ENCODE assay signal across 1 fruit fly cellular context in the genomic region with DNA sequence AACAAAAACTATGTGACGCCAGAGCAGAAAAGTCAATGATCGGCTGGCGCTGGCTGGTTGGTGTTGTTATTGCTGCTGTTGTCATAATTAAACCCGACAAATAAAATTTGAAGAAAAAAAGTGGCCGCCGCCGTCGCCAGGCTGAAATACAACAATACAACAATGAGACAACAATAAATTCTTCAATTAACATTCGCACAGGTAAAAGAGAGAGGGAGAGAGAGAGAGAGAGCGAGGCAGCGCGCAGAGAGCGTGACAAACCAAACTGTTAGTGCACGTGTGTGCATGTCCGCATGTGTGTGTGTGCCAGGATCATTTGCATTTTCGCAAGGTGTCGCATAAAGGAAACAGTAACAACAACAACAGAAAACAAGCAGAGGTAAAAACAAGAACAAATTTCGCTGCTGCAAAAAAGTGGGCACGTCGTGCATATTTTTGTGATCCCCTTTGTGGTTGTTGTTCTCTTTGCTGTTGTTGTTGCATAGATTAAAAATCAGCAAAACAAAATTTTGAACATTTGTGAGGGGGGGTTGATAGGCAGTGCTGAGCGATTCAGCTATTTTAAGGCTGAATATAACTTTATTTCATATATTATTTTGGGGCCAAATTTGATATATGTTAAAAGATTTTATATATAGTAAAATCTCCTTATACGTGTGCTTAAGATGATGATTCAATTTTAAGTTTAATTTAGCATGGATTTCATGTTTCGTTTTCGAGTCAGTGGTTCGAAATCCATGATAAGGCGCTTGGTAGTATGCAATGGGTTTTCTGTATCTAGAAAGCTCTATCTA.
A peak's percentile ranks its signal among the peaks of the same experiment; 100 is the strongest.
TF ChIP-seq lines count a peak whose summit lies in the region.

No protein-coding gene starts in this region.

TF ChIP-seq in whole organism, embryonic, 481 proteins besides CTCF, POLR2A, EP300 and RAD21 (continued from another document):
- no peak for TF ChIP-seq CG6765 (GFP tag; optimal IDR thresholded peaks at IDR 0.05; lab: Kevin White, UChicago)
- no peak for TF ChIP-seq CG13624 (GFP tag; optimal IDR thresholded peaks at IDR 0.05; lab: Kevin White, UChicago)
- TF ChIP-seq Tbp (GFP tag; optimal IDR thresholded peaks at IDR 0.05; lab: Kevin White, UChicago): no peak
- TF ChIP-seq Xrp1 (GFP tag; IDR thresholded peaks at IDR 0.05; lab: Robert Waterston, UW): no peak
- TF ChIP-seq CG6654 (GFP tag; optimal IDR thresholded peaks at IDR 0.05; lab: Kevin White, UChicago): no peak
- no peak for TF ChIP-seq insv (GFP tag; optimal IDR thresholded peaks at IDR 0.05; lab: Kevin White, UChicago)
- peak in 1 of 2 experiments; percentile 68 for TF ChIP-seq tll (GFP tag; optimal IDR thresholded peaks at IDR 0.05; lab: Kevin White, UChicago)
- no peak for TF ChIP-seq CG31441 (GFP tag; IDR thresholded peaks at IDR 0.05; lab: Robert Waterston, UW)
- TF ChIP-seq Six4 (GFP tag; optimal IDR thresholded peaks at IDR 0.05; lab: Kevin White, UChicago): no peak
- TF ChIP-seq CG4360 (GFP tag; IDR thresholded peaks at IDR 0.05; lab: Robert Waterston, UW): peak; percentile 79
- TF ChIP-seq cg (GFP tag; optimal IDR thresholded peaks at IDR 0.05; lab: Kevin White, UChicago): peak; percentile 23
- TF ChIP-seq Trl (optimal IDR thresholded peaks at IDR 0.05; lab: Kevin White, UChicago): peak; percentile 66 to 84
- no peak for TF ChIP-seq Trl (GFP tag; optimal IDR thresholded peaks at IDR 0.05; lab: Kevin White, UChicago)
- no peak for TF ChIP-seq Fer2 (tag; optimal IDR thresholded peaks at IDR 0.05; lab: Kevin White, UChicago)
- no peak for TF ChIP-seq Mad (GFP tag; optimal IDR thresholded peaks at IDR 0.05; lab: Kevin White, UChicago)
- no peak for TF ChIP-seq cwo (GFP tag; optimal IDR thresholded peaks at IDR 0.05; lab: Kevin White, UChicago)
- TF ChIP-seq CG9437 (GFP tag; optimal IDR thresholded peaks at IDR 0.05; lab: Kevin White, UChicago): no peak
- no peak for TF ChIP-seq knrl (GFP tag; IDR thresholded peaks at IDR 0.05; lab: Robert Waterston, UW; ENCODE audit: partially characterized antibody)
- TF ChIP-seq CG4730 (GFP tag; IDR thresholded peaks at IDR 0.05; lab: Robert Waterston, UW): no peak
- no peak for TF ChIP-seq Nf-YB (GFP tag; optimal IDR thresholded peaks at IDR 0.05; lab: Kevin White, UChicago)
- no peak for TF ChIP-seq CG11723 (GFP tag; optimal IDR thresholded peaks at IDR 0.05; lab: Kevin White, UChicago)
- peak; percentile 89 for TF ChIP-seq zen (tag; optimal IDR thresholded peaks at IDR 0.05; lab: Kevin White, UChicago)
- no peak for TF ChIP-seq CG10321 (GFP tag; IDR thresholded peaks at IDR 0.05; lab: Robert Waterston, UW)
- TF ChIP-seq Sin3A (optimal IDR thresholded peaks at IDR 0.05; lab: Kevin White, UChicago): no peak
- no peak for TF ChIP-seq NK7.1 (GFP tag; optimal IDR thresholded peaks at IDR 0.05; lab: Kevin White, UChicago)
- no peak for TF ChIP-seq Dfd (GFP tag; optimal IDR thresholded peaks at IDR 0.05; lab: Kevin White, UChicago)
- no peak for TF ChIP-seq CG9215 (GFP tag; IDR thresholded peaks at IDR 0.05; lab: Robert Waterston, UW)
- TF ChIP-seq CG14965 (GFP tag; optimal IDR thresholded peaks at IDR 0.05; lab: Kevin White, UChicago; ENCODE audit: borderline replicate concordance): no peak
- TF ChIP-seq row (GFP tag; IDR thresholded peaks at IDR 0.05; lab: Robert Waterston, UW): peak; percentile 34; the same call in 1 of the 3 replicates
- TF ChIP-seq CG15011 (GFP tag; optimal IDR thresholded peaks at IDR 0.05; lab: Kevin White, UChicago): no peak
- no peak for TF ChIP-seq Drgx (GFP tag; IDR thresholded peaks at IDR 0.05; lab: Robert Waterston, UW)
- no peak for TF ChIP-seq CG30403 (GFP tag; optimal IDR thresholded peaks at IDR 0.05; lab: Kevin White, UChicago)
- peak; percentile 80 for TF ChIP-seq CG15479 (GFP tag; optimal IDR thresholded peaks at IDR 0.05; lab: Kevin White, UChicago)
- no peak for TF ChIP-seq CG9932 (GFP tag; IDR thresholded peaks at IDR 0.05; lab: Robert Waterston, UW)
- no peak for TF ChIP-seq Side (GFP tag; optimal IDR thresholded peaks at IDR 0.05; lab: Kevin White, UChicago)
- no peak for TF ChIP-seq Nf-YC (tag; optimal IDR thresholded peaks at IDR 0.05; lab: Kevin White, UChicago)
- no peak for TF ChIP-seq tna (GFP tag; IDR thresholded peaks at IDR 0.05; lab: Robert Waterston, UW; ENCODE audit: partially characterized antibody)
- TF ChIP-seq fd96Cb (tag; optimal IDR thresholded peaks at IDR 0.05; lab: Kevin White, UChicago): no peak
- no peak for TF ChIP-seq z (GFP tag; IDR thresholded peaks at IDR 0.05; lab: Robert Waterston, UW)
- TF ChIP-seq lab (GFP tag; optimal IDR thresholded peaks at IDR 0.05; lab: Kevin White, UChicago): no peak
TF ChIP-seq in whole organism, embryonic: peak in this region for 11.
